Fruit fly (Drosophila melanogaster) whole organism, prepupa: ENCODE results near the gene CG9727.

Experiments
- CG32006 ChIP-seq: fragments of 200-800 bp; sonication (Bioruptor generic); optimal IDR thresholded peaks from 3 replicates; lab custom pipeline; 2017; ENCODE audit warnings: missing biosample characterization, mild to moderate bottlenecking, missing genetic modification characterization
- Sox102F ChIP-seq: fragments of 200-800 bp; sonication (Bioruptor generic); optimal IDR thresholded peaks from 2 replicates; lab custom pipeline; 2016; ENCODE audit warnings: missing biosample characterization, mild to moderate bottlenecking, missing genetic modification characterization

DNA sequence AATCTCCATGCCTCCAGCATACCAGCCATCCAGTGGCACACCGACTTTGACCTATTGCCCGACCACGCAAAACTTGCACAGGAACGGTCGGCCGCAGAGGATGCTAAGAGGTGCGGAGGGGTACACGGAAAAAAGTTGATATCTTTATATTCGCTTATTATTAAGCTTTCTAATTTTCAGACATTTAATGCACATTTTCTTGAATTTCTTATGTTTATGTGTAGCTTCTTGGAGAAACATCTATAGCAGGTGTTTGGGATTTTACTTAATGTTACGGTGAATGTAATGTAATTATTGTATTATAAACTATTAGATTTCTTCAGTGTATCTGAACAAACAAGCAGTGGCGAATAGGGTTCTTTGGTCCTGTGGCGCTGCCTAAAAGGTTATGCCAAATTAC is 6.5 kb upstream of the CG9727 start:
- TF ChIP-seq Sox102F (GFP tag; lab: Kevin White, UChicago) (no peak), CG32006 (no peak)
